Fruit fly (Drosophila melanogaster) whole organism, embryonic: ENCODE results near the gene Tace.

Experiments used
- ATbp ChIP-seq: fragments of 200-800 bp; sonication (Bioruptor generic); optimal IDR thresholded peaks from 2 replicates; lab custom pipeline; 2017; ENCODE audit warnings: missing biosample characterization, mild to moderate bottlenecking, missing genetic modification characterization, missing genetic modification reagents
- CG11695 ChIP-seq: fragments of 200-800 bp; sonication (Bioruptor generic); IDR thresholded peaks from 3 replicates; pipeline ENCODE4 v1.3.6; 2022; ENCODE audit warnings: missing biosample characterization, missing genetic modification characterization
- CG11696 ChIP-seq: fragments of 200-800 bp; sonication (Bioruptor generic); IDR thresholded peaks from 2 replicates; pipeline ENCODE4 v1.3.6; 2022; ENCODE audit warnings: missing biosample characterization, missing genetic modification characterization
- CG12219 ChIP-seq: fragments of 200-800 bp; sonication (Bioruptor generic); optimal IDR thresholded peaks from 3 replicates; lab custom pipeline; 2018; ENCODE audit warnings: missing biosample characterization, mild to moderate bottlenecking, missing genetic modification characterization
- CG13287 ChIP-seq: fragments of 200-800 bp; sonication (Bioruptor generic); IDR thresholded peaks from 2 replicates; pipeline ENCODE4 v1.3.6; 2022; ENCODE audit warnings: missing biosample characterization, missing genetic modification characterization; ENCODE audit not compliant: partially characterized antibody
- CG13296 ChIP-seq: fragments of 200-800 bp; sonication (Bioruptor generic); optimal IDR thresholded peaks from 3 replicates; lab custom pipeline; 2018; ENCODE audit warnings: missing biosample characterization, mild to moderate bottlenecking, missing genetic modification characterization
- CG15514 ChIP-seq: fragments of 200-800 bp; sonication (Bioruptor generic); optimal IDR thresholded peaks from 3 replicates; lab custom pipeline; 2017; ENCODE audit warnings: missing biosample characterization, missing genetic modification characterization, mild to moderate bottlenecking, moderate library complexity, missing genetic modification reagents
- CG17568 ChIP-seq: fragments of 200-800 bp; sonication (Bioruptor generic); optimal IDR thresholded peaks from 2 replicates; lab custom pipeline; 2018; ENCODE audit warnings: missing biosample characterization, mild to moderate bottlenecking, missing genetic modification characterization, moderate library complexity
- CG2116 ChIP-seq: fragments of 200-800 bp; sonication (Bioruptor generic); optimal IDR thresholded peaks from 3 replicates; lab custom pipeline; 2018; ENCODE audit warnings: missing biosample characterization, mild to moderate bottlenecking, missing genetic modification characterization
- CG2199 ChIP-seq: fragments of 200-800 bp; sonication (Bioruptor generic); IDR thresholded peaks from 3 replicates; pipeline ENCODE4 v1.3.6; 2022; ENCODE audit warnings: missing biosample characterization, missing genetic modification characterization
- CG30403 ChIP-seq: fragments of 200-800 bp; sonication (Bioruptor generic); optimal IDR thresholded peaks from 3 replicates; lab custom pipeline; 2016; ENCODE audit warnings: missing biosample characterization, missing genetic modification characterization
- CG34224 ChIP-seq: fragments of 200-800 bp; sonication (Bioruptor generic); IDR thresholded peaks from 3 replicates; pipeline ENCODE4 v1.3.6; 2022; ENCODE audit warnings: missing biosample characterization, missing genetic modification characterization; ENCODE audit not compliant: partially characterized antibody
- CG34422 ChIP-seq: fragments of 200-800 bp; sonication (Bioruptor generic); IDR thresholded peaks from 3 replicates; pipeline ENCODE4 v1.3.6; 2022; ENCODE audit warnings: missing biosample characterization, missing genetic modification characterization
- CG42726 ChIP-seq: fragments of 200-800 bp; sonication (Bioruptor generic); IDR thresholded peaks from 2 replicates; pipeline ENCODE4 v1.3.6; 2022; ENCODE audit warnings: missing biosample characterization, missing genetic modification characterization; ENCODE audit not compliant: partially characterized antibody
- CG4854 ChIP-seq: fragments of 200-800 bp; sonication (Bioruptor generic); optimal IDR thresholded peaks from 2 replicates; lab custom pipeline; 2016; ENCODE audit warnings: missing biosample characterization, missing genetic modification characterization, inconsistent platforms
- CG7963 ChIP-seq: fragments of 200-800 bp; sonication (Bioruptor generic); IDR thresholded peaks from 3 replicates; pipeline ENCODE4 v1.3.6; 2022; ENCODE audit warnings: missing biosample characterization, missing genetic modification characterization; ENCODE audit not compliant: partially characterized antibody
- CG8924 ChIP-seq: fragments of 200-800 bp; optimal IDR thresholded peaks from 3 replicates; lab custom pipeline; 2019; ENCODE audit warnings: missing biosample characterization, mild to moderate bottlenecking, missing genetic modification characterization, moderate library complexity
- CG9215 ChIP-seq: fragments of 200-800 bp; sonication (Bioruptor generic); IDR thresholded peaks from 2 replicates; pipeline ENCODE4 v1.3.6; 2022; ENCODE audit warnings: missing biosample characterization, missing genetic modification characterization
- CkIIα-i1 ChIP-seq: fragments of 200-800 bp; sonication (Bioruptor generic); IDR thresholded peaks from 2 replicates; pipeline ENCODE4 v1.3.6; 2022; ENCODE audit warnings: missing biosample characterization, missing genetic modification characterization
- Dek ChIP-seq: fragments of 200-800 bp; sonication (Bioruptor generic); optimal IDR thresholded peaks from 3 replicates; lab custom pipeline; 2019; ENCODE audit warnings: missing biosample characterization, mild to moderate bottlenecking, missing genetic modification characterization, moderate library complexity
- Dip3 ChIP-seq: fragments of 200-800 bp; sonication (Bioruptor generic); optimal IDR thresholded peaks from 3 replicates; lab custom pipeline; 2016; ENCODE audit warnings: missing biosample characterization, missing genetic modification characterization
- Doc3 ChIP-seq: fragments of 200-800 bp; sonication (Bioruptor generic); IDR thresholded peaks from 3 replicates; pipeline ENCODE4 v1.3.6; 2022; ENCODE audit warnings: missing biosample characterization, missing genetic modification characterization; ENCODE audit not compliant: partially characterized antibody
- Ets97D ChIP-seq: fragments of 200-800 bp; sonication (Bioruptor generic); optimal IDR thresholded peaks from 3 replicates; lab custom pipeline; 2016; ENCODE audit warnings: missing biosample characterization, missing genetic modification characterization
- HLH4C ChIP-seq: fragments of 200-800 bp; sonication (Bioruptor generic); IDR thresholded peaks from 3 replicates; pipeline ENCODE4 v1.3.6; 2022; ENCODE audit warnings: missing biosample characterization, missing genetic modification characterization; ENCODE audit not compliant: partially characterized antibody
- HmgZ ChIP-seq: fragments of 200-800 bp; sonication (Bioruptor generic); optimal IDR thresholded peaks from 2 replicates; lab custom pipeline; 2018; ENCODE audit warnings: missing biosample characterization, mild to moderate bottlenecking, missing genetic modification characterization
- Hr51 ChIP-seq, 2 experiments: fragments of 200-800 bp; sonication (Bioruptor generic); optimal IDR thresholded peaks; 2 replicates in 1 of 2; 3 replicates in 1 of 2; lab custom pipeline; 2016 to 2018; ENCODE audit warnings: missing biosample characterization in 2 of 2, missing genetic modification characterization in 2 of 2, mild to moderate bottlenecking in 1 of 2, moderate library complexity in 1 of 2
- MESR4 ChIP-seq: fragments of 200-800 bp; sonication (Bioruptor generic); optimal IDR thresholded peaks from 2 replicates; lab custom pipeline; 2018; ENCODE audit warnings: missing biosample characterization, mild to moderate bottlenecking, missing genetic modification characterization, moderate library complexity
- NfI ChIP-seq: fragments of 200-800 bp; sonication (Bioruptor generic); optimal IDR thresholded peaks from 3 replicates; lab custom pipeline; 2018; ENCODE audit warnings: missing biosample characterization, mild to moderate bottlenecking, missing genetic modification characterization, moderate library complexity
- Oaz ChIP-seq: fragments of 200-800 bp; sonication (Bioruptor generic); IDR thresholded peaks from 2 replicates; pipeline ENCODE4 v1.3.6; 2022; ENCODE audit warnings: missing biosample characterization, missing genetic modification characterization
- Sox102F ChIP-seq: fragments of 200-800 bp; sonication (Bioruptor generic); optimal IDR thresholded peaks from 2 replicates; lab custom pipeline; 2018; ENCODE audit warnings: missing biosample characterization, mild to moderate bottlenecking, missing genetic modification characterization, moderate library complexity
- Trl ChIP-seq, 3 experiments: fragments of >200 bp in 2 of 3; fragments of 200-800 bp in 1 of 3; sonication (Bioruptor generic) in 1 of 3; optimal IDR thresholded peaks; 2 replicates in 1 of 3; 3 replicates in 2 of 3; lab custom pipeline; 2016 to 2017; ENCODE audit warnings: missing biosample characterization in 1 of 3, missing genetic modification characterization in 1 of 3
- ab ChIP-seq: fragments of 200-800 bp; sonication (Bioruptor generic); optimal IDR thresholded peaks from 2 replicates; lab custom pipeline; 2016; ENCODE audit warnings: missing biosample characterization, missing genetic modification characterization
- amos ChIP-seq: fragments of 200-800 bp; sonication (Bioruptor generic); IDR thresholded peaks from 2 replicates; pipeline ENCODE4 v1.3.6; 2022; ENCODE audit warnings: missing biosample characterization, missing genetic modification characterization; ENCODE audit not compliant: partially characterized antibody
- bab2 ChIP-seq: fragments of 200-800 bp; sonication (Bioruptor generic); optimal IDR thresholded peaks from 2 replicates; lab custom pipeline; 2016; ENCODE audit warnings: missing biosample characterization, missing genetic modification characterization
- bsh ChIP-seq, 2 experiments: fragments of 200-800 bp; sonication (Bioruptor generic); optimal IDR thresholded peaks; 2 replicates each; lab custom pipeline; 2017 to 2018; ENCODE audit warnings: mild to moderate bottlenecking in 2 of 2, missing biosample characterization in 2 of 2, missing genetic modification characterization in 2 of 2, moderate library complexity in 1 of 2
- fu2 ChIP-seq: fragments of 200-800 bp; sonication (Bioruptor generic); optimal IDR thresholded peaks from 2 replicates; lab custom pipeline; 2016; ENCODE audit warnings: missing biosample characterization, missing genetic modification characterization
- gce ChIP-seq: fragments of 200-800 bp; sonication (Bioruptor generic); IDR thresholded peaks from 3 replicates; pipeline ENCODE4 v1.3.6; 2022; ENCODE audit warnings: missing biosample characterization, missing genetic modification characterization
- gfzf ChIP-seq: fragments of 200-800 bp; sonication (Bioruptor generic); optimal IDR thresholded peaks from 2 replicates; lab custom pipeline; 2016; ENCODE audit warnings: missing biosample characterization, mild to moderate bottlenecking, missing genetic modification characterization, moderate library complexity
- hkb ChIP-seq, 2 experiments: fragments of 200-800 bp in 1 of 2; fragments of >200 bp in 1 of 2; sonication (Bioruptor generic) in 1 of 2; IDR thresholded peaks in 1 of 2; optimal IDR thresholded peaks in 1 of 2; 2 replicates each; pipeline versions ENCODE4 v1.3.6 to Lab custom; 2017 to 2022; ENCODE audit warnings: missing biosample characterization in 1 of 2, missing genetic modification characterization in 1 of 2
- lola ChIP-seq, 3 experiments: fragments of >200 bp in 2 of 3; fragments of 200-800 bp in 1 of 3; sonication (Bioruptor generic) in 1 of 3; optimal IDR thresholded peaks; 2 replicates each; lab custom pipeline; 2017 to 2019; ENCODE audit warnings: missing biosample characterization in 3 of 3, missing genetic modification characterization in 3 of 3, mild to moderate bottlenecking in 1 of 3, moderate library complexity in 1 of 3
- nerfin-2 ChIP-seq: fragments of 200-800 bp; sonication (Bioruptor generic); IDR thresholded peaks from 2 replicates; pipeline ENCODE4 v1.3.6; 2022; ENCODE audit warnings: missing biosample characterization, missing genetic modification characterization; ENCODE audit not compliant: partially characterized antibody
- nmo ChIP-seq: fragments of 200-800 bp; sonication (Bioruptor generic); optimal IDR thresholded peaks from 2 replicates; lab custom pipeline; 2018; ENCODE audit warnings: missing biosample characterization, mild to moderate bottlenecking, missing genetic modification characterization, moderate library complexity
- repo ChIP-seq: fragments of 200-800 bp; sonication (Bioruptor generic); optimal IDR thresholded peaks from 2 replicates; lab custom pipeline; 2016; ENCODE audit warnings: missing biosample characterization, missing genetic modification characterization
- row ChIP-seq: fragments of 200-800 bp; sonication (Bioruptor generic); IDR thresholded peaks from 3 replicates; pipeline ENCODE4 v1.3.6; 2022; ENCODE audit warnings: missing biosample characterization, missing genetic modification characterization
- trem ChIP-seq: fragments of 200-800 bp; optimal IDR thresholded peaks from 3 replicates; lab custom pipeline; 2019; ENCODE audit warnings: missing biosample characterization, mild to moderate bottlenecking, missing genetic modification characterization, moderate library complexity
- twi ChIP-seq: fragments of 200-800 bp; optimal IDR thresholded peaks from 2 replicates; lab custom pipeline; 2019; ENCODE audit warnings: missing biosample characterization, mild to moderate bottlenecking, missing genetic modification characterization, moderate library complexity
- tx ChIP-seq: fragments of 200-800 bp; sonication (Bioruptor generic); optimal IDR thresholded peaks from 2 replicates; lab custom pipeline; 2016; ENCODE audit warnings: missing biosample characterization, missing genetic modification characterization

Tace gene

dm6 chr3R:29995035-29995434 lies 5.3 kb upstream of the Tace start, which contains the start of the genes CG7903 and Sas-6 (continued):
- TF ChIP-seq HLH4C, result peak; percentile 72
- TF ChIP-seq CG8924 (tag; lab: Kevin White, UChicago), result peak; percentile 4
- 0 out of 3 replicates have a peak, but pooled peaks have one; percentile 40 for TF ChIP-seq CG34422
- TF ChIP-seq Trl (optimal IDR thresholded peaks at IDR 0.05; lab: Kevin White, UChicago), result no peak
- peak; percentile 9 for TF ChIP-seq Trl (GFP tag; optimal IDR thresholded peaks at IDR 0.05; lab: Kevin White, UChicago)
- TF ChIP-seq CG17568 (GFP tag; lab: Kevin White, UChicago), result no peak
- TF ChIP-seq CG11696 (GFP tag; lab: Robert Waterston, UW), result no peak
- TF ChIP-seq hkb (optimal IDR thresholded peaks at IDR 0.05; lab: Kevin White, UChicago), result no peak
- no peak for TF ChIP-seq hkb (GFP tag; IDR thresholded peaks at IDR 0.05; lab: Robert Waterston, UW)
- TF ChIP-seq CG30403 (GFP tag; lab: Kevin White, UChicago), result peak; percentile 2
- peak; percentile 71 for TF ChIP-seq MESR4 (GFP tag; lab: Kevin White, UChicago)
- TF ChIP-seq nmo (GFP tag; lab: Kevin White, UChicago), result peak; percentile 20
- peak; percentile 60; the same call in 2 of the 3 replicates for TF ChIP-seq Doc3
- TF ChIP-seq CG2199 (GFP tag; lab: Robert Waterston, UW), result no peak
- peak; percentile 67 for TF ChIP-seq gfzf (GFP tag; lab: Kevin White, UChicago)
- TF ChIP-seq trem (tag; lab: Kevin White, UChicago), result peak; percentile 33
- no peak for TF ChIP-seq CkIIα-i1 (GFP tag; lab: Robert Waterston, UW)
- no peak for TF ChIP-seq twi (tag; lab: Kevin White, UChicago)
- no peak for TF ChIP-seq tx
- peak; percentile 76 for TF ChIP-seq CG34224 (GFP tag; lab: Robert Waterston, UW)
- TF ChIP-seq CG2116, result peak; percentile 92
- peak; percentile 82 for TF ChIP-seq CG13287 (GFP tag; lab: Robert Waterston, UW)
- TF ChIP-seq HmgZ (tag; lab: Kevin White, UChicago), result peak; percentile 33
- TF ChIP-seq row (GFP tag; lab: Robert Waterston, UW), result peak; percentile 32; the same call in 1 of the 3 replicates
- peak; percentile 71; the same call in 2 of the 3 replicates for TF ChIP-seq CG7963
- peak; percentile 65 for TF ChIP-seq CG15514 (GFP tag; lab: Kevin White, UChicago)
- TF ChIP-seq CG9215, result no peak
- TF ChIP-seq CG42726 (GFP tag; lab: Robert Waterston, UW), result peak; percentile 77
- no peak for TF ChIP-seq Dip3 (GFP tag; lab: Kevin White, UChicago)
- TF ChIP-seq lola (GFP tag; optimal IDR thresholded peaks at IDR 0.05; lab: Kevin White, UChicago), result no peak
- TF ChIP-seq NfI (GFP tag; lab: Kevin White, UChicago), result no peak
- peak; percentile 56; the same call in 1 of the 2 replicates for TF ChIP-seq nerfin-2 (GFP tag; lab: Robert Waterston, UW)

- TF ChIP-seq CG12219 (GFP tag; lab: Kevin White, UChicago), result no peak
- TF ChIP-seq CG7963, result peak; percentile 54; the same call in 2 of the 3 replicates
- TF ChIP-seq amos, result peak; percentile 79
- no peak for TF ChIP-seq CG11695 (GFP tag; lab: Robert Waterston, UW)
- TF ChIP-seq CG4854, result peak; percentile 23
- TF ChIP-seq ab (GFP tag; lab: Kevin White, UChicago), result no peak
- no peak for TF ChIP-seq Oaz (GFP tag; lab: Robert Waterston, UW)
- peak; percentile 41 for TF ChIP-seq fu2 (GFP tag; lab: Kevin White, UChicago)
- peak; percentile 24 for TF ChIP-seq Dek
- peak; percentile 70 for TF ChIP-seq Ets97D
- no peak for TF ChIP-seq CG13296 (GFP tag; lab: Kevin White, UChicago)
- TF ChIP-seq bsh (GFP tag; optimal IDR thresholded peaks at IDR 0.05; lab: Kevin White, UChicago), result peak in 1 of 2 experiments; percentile 44
- TF ChIP-seq gce, result no peak
- TF ChIP-seq Hr51 (GFP tag; optimal IDR thresholded peaks at IDR 0.05; lab: Kevin White, UChicago), result peak in 1 of 2 experiments; percentile 23
- TF ChIP-seq repo, result no peak
- TF ChIP-seq Sox102F (GFP tag; lab: Kevin White, UChicago), result no peak
- TF ChIP-seq ATbp, result no peak
- TF ChIP-seq bab2 (GFP tag; lab: Kevin White, UChicago), result peak; percentile 37
Observed at dm6 chr3R:29997607-29998236, 2.6 kb upstream of the Tace start, which contains the start of the genes CG15525 and CG11504. CG15525 (minus strand) TSS chr3R:29997676. CG11504 (plus strand) TSS chr3R:29997900.
